Worm (Caenorhabditis elegans): ENCODE measurements around the gene jip-1.
"Not testable (repeated sequence)": the region's sequence is repeated elsewhere in the genome, so short reads cannot be mapped to it uniquely, and the experiment has no call there.

DNA sequence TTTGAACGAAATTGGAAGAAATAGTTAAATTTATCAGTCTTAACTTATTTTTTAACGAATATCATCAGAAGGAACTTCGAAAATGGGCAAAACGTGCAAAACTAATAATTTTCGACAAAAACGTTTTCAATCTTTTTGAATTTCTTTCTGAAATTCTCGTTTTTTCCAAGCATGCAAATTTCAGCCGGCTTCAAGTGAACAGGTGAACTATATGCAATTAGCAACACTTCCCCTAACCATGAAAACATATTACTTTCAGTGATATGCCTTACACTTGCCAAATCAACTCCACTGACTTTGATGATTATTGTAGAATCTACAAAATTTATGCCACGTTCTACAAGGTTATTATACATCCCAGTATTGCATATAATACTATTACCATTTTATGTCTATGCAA lies 48.4 kb upstream of the jip-1 start, which contains the start of gene srz-63:
- TF ChIP-seq zag-1 (tag; optimal IDR thresholded peaks at IDR 0.05); ztf-11 (tag; optimal IDR thresholded peaks at IDR 0.05); ama-1 (optimal IDR thresholded peaks at IDR 0.05); mml-1 (tag; optimal IDR thresholded peaks at IDR 0.05); nhr-28 (tag; optimal IDR thresholded peaks at IDR 0.05); R02D3.7 (tag; optimal IDR thresholded peaks at IDR 0.05); nfya-1 (tag; optimal IDR thresholded peaks at IDR 0.05; ENCODE audit: insufficient read depth); lin-15B (tag; optimal IDR thresholded peaks at IDR 0.05); ceh-28 (tag; optimal IDR thresholded peaks at IDR 0.05); elt-1 (tag; optimal IDR thresholded peaks at IDR 0.05); ztf-4 (tag; optimal IDR thresholded peaks at IDR 0.05); nhr-43 (tag; optimal IDR thresholded peaks at IDR 0.05; ENCODE audit: poor library complexity, severe bottlenecking); nhr-76 (tag; optimal IDR thresholded peaks at IDR 0.05); unc-39 (tag; optimal IDR thresholded peaks at IDR 0.05): not testable (repeated sequence)
